Fruit fly (Drosophila melanogaster): ENCODE measurements around the gene Elp1.

Elp1 gene

dm6 chr3R:11655873-11656374, 5.2 kb downstream of the Elp1 start, which contains the start of gene CG42327 (continued):
- TF ChIP-seq Dfd (GFP tag; optimal IDR thresholded peaks at IDR 0.05): no peak
- peak; percentile 37 for TF ChIP-seq MESR4 (GFP tag; optimal IDR thresholded peaks at IDR 0.05)
- TF ChIP-seq yki (optimal IDR thresholded peaks at IDR 0.05): no peak
- TF ChIP-seq z (GFP tag; IDR thresholded peaks at IDR 0.05): no peak; the same call in 1 of the 3 replicates
- peak; percentile 82 for TF ChIP-seq CG2116 (GFP tag; optimal IDR thresholded peaks at IDR 0.05)
- TF ChIP-seq CG3847 (GFP tag; IDR thresholded peaks at IDR 0.05): peak; percentile 87
- peak; percentile 93 for TF ChIP-seq BtbVII (GFP tag; optimal IDR thresholded peaks at IDR 0.05)
- TF ChIP-seq unpg (GFP tag; optimal IDR thresholded peaks at IDR 0.05): peak; percentile 97
- TF ChIP-seq pros (GFP tag; optimal IDR thresholded peaks at IDR 0.05): no peak
- TF ChIP-seq gro (GFP tag; optimal IDR thresholded peaks at IDR 0.05): peak; percentile 69
- TF ChIP-seq Dbx (GFP tag; IDR thresholded peaks at IDR 0.05): peak; percentile 86
- peak; percentile 48; the same call in 1 of the 4 replicates for TF ChIP-seq Dll (GFP tag; IDR thresholded peaks at IDR 0.05; ENCODE audit: partially characterized antibody)
- no peak for TF ChIP-seq luna (GFP tag; optimal IDR thresholded peaks at IDR 0.05)
- TF ChIP-seq CG17328 (GFP tag; IDR thresholded peaks at IDR 0.05): peak; percentile 98
- peak; percentile 24 for TF ChIP-seq bigmax (GFP tag; optimal IDR thresholded peaks at IDR 0.05)
- peak; percentile 91 for TF ChIP-seq gce (GFP tag; IDR thresholded peaks at IDR 0.05)
- TF ChIP-seq HHEX (GFP tag; optimal IDR thresholded peaks at IDR 0.05): peak; percentile 93
- peak; percentile 97 for TF ChIP-seq CG18262 (tag; optimal IDR thresholded peaks at IDR 0.05)
- TF ChIP-seq CG4282 (GFP tag; optimal IDR thresholded peaks at IDR 0.05): peak; percentile 79
- TF ChIP-seq org-1 (GFP tag; optimal IDR thresholded peaks at IDR 0.05): peak; percentile 91
- peak; percentile 97 for TF ChIP-seq H15 (GFP tag; IDR thresholded peaks at IDR 0.05)
- TF ChIP-seq wor (GFP tag; IDR thresholded peaks at IDR 0.05): peak; percentile 93
- peak; percentile 58; the same call in 1 of the 2 replicates for TF ChIP-seq Taf1 (GFP tag; IDR thresholded peaks at IDR 0.05)
- TF ChIP-seq CG3065 (GFP tag; optimal IDR thresholded peaks at IDR 0.05): peak; percentile 88
- TF ChIP-seq Six4 (GFP tag; optimal IDR thresholded peaks at IDR 0.05): peak; percentile 88
- TF ChIP-seq Usf (GFP tag; optimal IDR thresholded peaks at IDR 0.05): peak; percentile 61
- TF ChIP-seq sug (tag; optimal IDR thresholded peaks at IDR 0.05): peak; percentile 69
- no peak for TF ChIP-seq Tbp (GFP tag; optimal IDR thresholded peaks at IDR 0.05)
- peak; percentile 94 for TF ChIP-seq esg (GFP tag; conservative IDR thresholded peaks at IDR 0.05)
- peak; percentile 54; the same call in 1 of the 2 replicates for TF ChIP-seq tna (GFP tag; IDR thresholded peaks at IDR 0.05; ENCODE audit: partially characterized antibody)
- TF ChIP-seq Hr51 (GFP tag; optimal IDR thresholded peaks at IDR 0.05): peak; percentile 74 to 96
- TF ChIP-seq CG7372 (GFP tag; IDR thresholded peaks at IDR 0.05): peak; percentile 86
- peak; percentile 92 for TF ChIP-seq Hr3 (GFP tag; optimal IDR thresholded peaks at IDR 0.05)
- peak; percentile 92 for TF ChIP-seq CG13775 (GFP tag; optimal IDR thresholded peaks at IDR 0.05)
- TF ChIP-seq gsb (GFP tag; IDR thresholded peaks at IDR 0.05): peak; percentile 79
- TF ChIP-seq bcd (GFP tag; optimal IDR thresholded peaks at IDR 0.05): peak; percentile 94
- TF ChIP-seq CG14667 (GFP tag; IDR thresholded peaks at IDR 0.05): peak; percentile 92
- TF ChIP-seq bbx (GFP tag; IDR thresholded peaks at IDR 0.05; ENCODE audit: partially characterized antibody): peak; percentile 45
- TF ChIP-seq CG4707 (GFP tag; optimal IDR thresholded peaks at IDR 0.05): peak; percentile 100
- peak; percentile 85 for TF ChIP-seq nerfin-1 (tag; optimal IDR thresholded peaks at IDR 0.05)
- TF ChIP-seq cad (GFP tag; optimal IDR thresholded peaks at IDR 0.05): no peak
- TF ChIP-seq NfI (GFP tag; optimal IDR thresholded peaks at IDR 0.05): peak; percentile 92
- TF ChIP-seq br (optimal IDR thresholded peaks at IDR 0.05): no peak
- peak; percentile 79 for TF ChIP-seq Side (GFP tag; optimal IDR thresholded peaks at IDR 0.05)
- TF ChIP-seq Gsc (GFP tag; IDR thresholded peaks at IDR 0.05): peak; percentile 67
- peak; percentile 68 for TF ChIP-seq Bteb2 (GFP tag; optimal IDR thresholded peaks at IDR 0.05)
- TF ChIP-seq CG1603 (tag; optimal IDR thresholded peaks at IDR 0.05): peak; percentile 84
- TF ChIP-seq ATbp (GFP tag; optimal IDR thresholded peaks at IDR 0.05): peak; percentile 96
- TF ChIP-seq Scr (GFP tag; IDR thresholded peaks at IDR 0.05; ENCODE audit: partially characterized antibody): 0 out of 2 replicates have a peak, but pooled peaks have one; percentile 47
- peak; percentile 45 for TF ChIP-seq Myb (GFP tag; optimal IDR thresholded peaks at IDR 0.05)
- TF ChIP-seq CG8290 (GFP tag; optimal IDR thresholded peaks at IDR 0.05): peak; percentile 80
- TF ChIP-seq CG8290 (tag; optimal IDR thresholded peaks at IDR 0.05): peak; percentile 23 to 74
